Worm (Caenorhabditis elegans): Measurements from ENCODE around the gene F32D8.4.

- TF ChIP-seq elt-4 (tag; optimal IDR thresholded peaks at IDR 0.05) (no peak), elt-2 (tag; optimal IDR thresholded peaks at IDR 0.05) (no peak), fkh-6 (tag; optimal IDR thresholded peaks at IDR 0.05) (no peak), pros-1 (tag; optimal IDR thresholded peaks at IDR 0.05) (no peak), nhr-232 (tag; optimal IDR thresholded peaks at IDR 0.05) (no peak), tbx-2 (tag; optimal IDR thresholded peaks at IDR 0.05) (no peak), nfya-1 (tag; optimal IDR thresholded peaks at IDR 0.05) (no peak), dve-1 (tag; optimal IDR thresholded peaks at IDR 0.05) (no peak), pag-3 (tag; optimal IDR thresholded peaks at IDR 0.05; ENCODE audit: borderline replicate concordance) (no peak), ceh-22 (tag; optimal IDR thresholded peaks at IDR 0.05) (no peak), pqm-1 (tag; optimal IDR thresholded peaks at IDR 0.05) (no peak), unc-86 (tag; optimal IDR thresholded peaks at IDR 0.05) (no peak)
Measured at ce11 chrV:10860526-10861037, 32.8 kb downstream of the F32D8.4 start.
